Worm (Caenorhabditis elegans) whole organism, L2 larva: ENCODE data around the gene C09F12.2.

ENCODE experiments used
- C34F6.9 ChIP-seq: fragments of 150-350 bp; optimal IDR thresholded peaks from 2 replicates; lab custom pipeline; 2014; ENCODE audit warnings: missing biosample characterization, missing genetic modification characterization
- F13H6.1 ChIP-seq: sonication (generic microtip); optimal IDR thresholded peaks from 2 replicates; lab custom pipeline; 2016; ENCODE audit warnings: missing genetic modification characterization, missing compliant biosample characterization
- Y55F3AM.14 ChIP-seq: fragments of 200-800 bp; sonication (Bioruptor generic); optimal IDR thresholded peaks from 2 replicates; lab custom pipeline; 2018; ENCODE audit warnings: mild to moderate bottlenecking, missing genetic modification characterization, missing compliant biosample characterization
- ZK546.5 ChIP-seq: sonication (generic microtip); optimal IDR thresholded peaks from 2 replicates; lab custom pipeline; 2017; ENCODE audit warnings: missing biosample characterization, missing genetic modification characterization
- alr-1 ChIP-seq: fragments of 150-350 bp; optimal IDR thresholded peaks from 2 replicates; lab custom pipeline; 2014; ENCODE audit warnings: missing biosample characterization, missing genetic modification characterization
- aly-2 ChIP-seq: fragments of 150-350 bp; optimal IDR thresholded peaks from 2 replicates; lab custom pipeline; 2014; ENCODE audit warnings: missing biosample characterization, missing genetic modification characterization
- ama-1 ChIP-seq: fragments of 150-350 bp; optimal IDR thresholded peaks from 2 replicates; lab custom pipeline; 2018; ENCODE audit warnings: inconsistent platforms
- blmp-1 ChIP-seq: sonication (generic microtip); optimal IDR thresholded peaks from 2 replicates; lab custom pipeline; 2017; ENCODE audit warnings: missing genetic modification characterization, mild to moderate bottlenecking, missing compliant biosample characterization, antibody characterized with exemption, moderate library complexity; ENCODE audit not compliant: insufficient read depth
- ceh-16 ChIP-seq: fragments of 150-350 bp; optimal IDR thresholded peaks from 2 replicates; lab custom pipeline; 2014; ENCODE audit warnings: missing biosample characterization, missing genetic modification characterization
- crh-2 ChIP-seq: sonication (generic microtip); optimal IDR thresholded peaks from 2 replicates; lab custom pipeline; 2017; ENCODE audit warnings: missing biosample characterization, missing genetic modification characterization
- dmd-4 ChIP-seq: sonication (generic microtip); optimal IDR thresholded peaks from 2 replicates; lab custom pipeline; 2017; ENCODE audit warnings: missing biosample characterization, missing genetic modification characterization
- egl-27 ChIP-seq: sonication (generic microtip); optimal IDR thresholded peaks from 3 replicates; lab custom pipeline; 2017; ENCODE audit warnings: missing biosample characterization, missing genetic modification reagents, missing genetic modification characterization
- elt-1 ChIP-seq: fragments of 150-350 bp; optimal IDR thresholded peaks from 2 replicates; lab custom pipeline; 2014; ENCODE audit warnings: missing biosample characterization, missing genetic modification characterization
- fos-1 ChIP-seq: fragments of 150-350 bp; optimal IDR thresholded peaks from 2 replicates; lab custom pipeline; 2014; ENCODE audit warnings: missing biosample characterization, missing genetic modification characterization
- gmeb-1 ChIP-seq: fragments of 150-350 bp; optimal IDR thresholded peaks from 2 replicates; lab custom pipeline; 2014; ENCODE audit warnings: missing biosample characterization, missing genetic modification characterization
- lin-11 ChIP-seq: fragments of 150-350 bp; sonication (generic microtip); optimal IDR thresholded peaks from 2 replicates; lab custom pipeline; 2014; ENCODE audit warnings: missing biosample characterization, missing genetic modification characterization, inconsistent platforms, mixed read lengths
- lin-39 ChIP-seq: fragments of 150-350 bp; optimal IDR thresholded peaks from 2 replicates; lab custom pipeline; 2014; ENCODE audit warnings: missing biosample characterization, missing genetic modification reagents, missing genetic modification characterization
- lsy-2 ChIP-seq, 2 experiments: fragments of 150-350 bp in 1 of 2; sonication (generic microtip) in 1 of 2; optimal IDR thresholded peaks; 2 replicates each; lab custom pipeline; 2014 to 2017; ENCODE audit warnings: missing biosample characterization in 2 of 2, missing genetic modification characterization in 2 of 2
- mbf-1 ChIP-seq: sonication (generic microtip); optimal IDR thresholded peaks from 2 replicates; lab custom pipeline; 2017; ENCODE audit warnings: missing biosample characterization, missing genetic modification characterization
- nhr-10 ChIP-seq: sonication (generic microtip); optimal IDR thresholded peaks from 2 replicates; lab custom pipeline; 2017; ENCODE audit warnings: missing biosample characterization, missing genetic modification characterization
- nhr-11 ChIP-seq: fragments of 150-350 bp; optimal IDR thresholded peaks from 2 replicates; lab custom pipeline; 2014; ENCODE audit warnings: missing biosample characterization, missing genetic modification characterization
- nhr-129 ChIP-seq: fragments of 150-350 bp; optimal IDR thresholded peaks from 2 replicates; lab custom pipeline; 2014; ENCODE audit warnings: missing biosample characterization, missing genetic modification characterization
- nhr-21 ChIP-seq: fragments of 150-350 bp; optimal IDR thresholded peaks from 2 replicates; lab custom pipeline; 2014; ENCODE audit warnings: missing biosample characterization, missing genetic modification characterization
- nhr-23 ChIP-seq: fragments of 150-350 bp; optimal IDR thresholded peaks from 2 replicates; lab custom pipeline; 2014; ENCODE audit warnings: missing biosample characterization, missing genetic modification reagents, missing genetic modification characterization
- nhr-237 ChIP-seq: fragments of 150-350 bp; optimal IDR thresholded peaks from 2 replicates; lab custom pipeline; 2014; ENCODE audit warnings: missing biosample characterization, missing genetic modification characterization
- nhr-25 ChIP-seq: fragments of 150-350 bp; sonication (generic microtip); optimal IDR thresholded peaks from 3 replicates; lab custom pipeline; 2014; ENCODE audit warnings: missing biosample characterization, missing genetic modification characterization
- nhr-6 ChIP-seq: fragments of 150-350 bp; optimal IDR thresholded peaks from 2 replicates; lab custom pipeline; 2014; ENCODE audit warnings: missing biosample characterization, missing genetic modification characterization
- nhr-77 ChIP-seq: fragments of 150-350 bp; optimal IDR thresholded peaks from 2 replicates; lab custom pipeline; 2014; ENCODE audit warnings: missing biosample characterization, missing genetic modification characterization
- peb-1 ChIP-seq: fragments of 150-350 bp; optimal IDR thresholded peaks from 2 replicates; lab custom pipeline; 2014; ENCODE audit warnings: missing biosample characterization, missing genetic modification characterization
- skn-1 ChIP-seq: sonication (generic microtip); optimal IDR thresholded peaks from 2 replicates; lab custom pipeline; 2017; ENCODE audit warnings: missing biosample characterization, missing genetic modification characterization
- sma-3 ChIP-seq: sonication (generic microtip); optimal IDR thresholded peaks from 2 replicates; lab custom pipeline; 2016; ENCODE audit warnings: missing genetic modification reagents, missing genetic modification characterization, missing compliant biosample characterization
- sma-9 ChIP-seq, 2 experiments: fragments of 150-350 bp in 1 of 2; sonication (generic microtip) in 1 of 2; optimal IDR thresholded peaks; 2 replicates each; lab custom pipeline; 2014 to 2016; ENCODE audit warnings: missing genetic modification characterization in 2 of 2, mild to moderate bottlenecking in 1 of 2, missing biosample characterization in 1 of 2, missing compliant biosample characterization in 1 of 2, missing genetic modification reagents in 1 of 2, moderate library complexity in 1 of 2
- unc-39 ChIP-seq: fragments of 150-350 bp; optimal IDR thresholded peaks from 2 replicates; lab custom pipeline; 2014; ENCODE audit warnings: missing biosample characterization, missing genetic modification characterization
- unc-55 ChIP-seq: fragments of 150-350 bp; sonication (generic microtip); optimal IDR thresholded peaks from 3 replicates; lab custom pipeline; 2014; ENCODE audit warnings: missing biosample characterization, missing genetic modification reagents, missing genetic modification characterization
- unc-62 ChIP-seq: fragments of 150-350 bp; optimal IDR thresholded peaks from 2 replicates; lab custom pipeline; 2014; ENCODE audit warnings: missing biosample characterization, missing genetic modification reagents, missing genetic modification characterization
- zag-1 ChIP-seq: fragments of 150-350 bp; optimal IDR thresholded peaks from 2 replicates; lab custom pipeline; 2014; ENCODE audit warnings: missing biosample characterization, missing genetic modification characterization
- ztf-4 ChIP-seq: fragments of 150-350 bp; optimal IDR thresholded peaks from 2 replicates; lab custom pipeline; 2014; ENCODE audit warnings: missing biosample characterization, missing genetic modification characterization

C09F12.2 gene

ce11 chrX:11031047-11031695, 22.5 kb upstream of the C09F12.2 start (continued):
- TF ChIP-seq crh-2 (tag; lab: Kevin White, UChicago) (peak; percentile 80), lsy-2 (tag; optimal IDR thresholded peaks at IDR 0.05; lab: Kevin White, UChicago) (peak; percentile 67 to 82), aly-2 (no peak), peb-1 (tag; lab: Kevin White, UChicago) (peak; percentile 37), ZK546.5 (tag; lab: Kevin White, UChicago) (peak; percentile 37), ztf-4 (tag; lab: Kevin White, UChicago) (peak; percentile 73), lin-11 (tag; lab: Kevin White, UChicago) (peak; percentile 31), lin-39 (tag; lab: Kevin White, UChicago) (peak; percentile 30)

- TF ChIP-seq ZK546.5 (tag; lab: Kevin White, UChicago): no peak
- no peak for TF ChIP-seq blmp-1 (tag; lab: Kevin White, UChicago)
- no peak for TF ChIP-seq sma-9 (GFP tag; optimal IDR thresholded peaks at IDR 0.05; lab: Kevin White, UChicago)
- no peak for TF ChIP-seq sma-9 (tag; optimal IDR thresholded peaks at IDR 0.05; lab: Kevin White, UChicago)
- TF ChIP-seq alr-1 (tag; lab: Kevin White, UChicago): no peak
- no peak for TF ChIP-seq dmd-4 (tag; lab: Kevin White, UChicago)
- TF ChIP-seq nhr-25: no peak
- TF ChIP-seq nhr-77 (tag; lab: Kevin White, UChicago): no peak
- no peak for TF ChIP-seq zag-1 (tag; lab: Kevin White, UChicago)
- no peak for TF ChIP-seq F13H6.1 (tag; lab: Kevin White, UChicago)
- TF ChIP-seq nhr-11: no peak
- no peak for TF ChIP-seq lin-39 (tag; lab: Kevin White, UChicago)
- TF ChIP-seq nhr-237 (tag; lab: Kevin White, UChicago): no peak
- no peak for TF ChIP-seq nhr-23
- no peak for TF ChIP-seq sma-3
- no peak for TF ChIP-seq peb-1 (tag; lab: Kevin White, UChicago)
- TF ChIP-seq nhr-21: no peak
- no peak for TF ChIP-seq ceh-16 (tag; lab: Kevin White, UChicago)
- TF ChIP-seq elt-1 (tag; lab: Kevin White, UChicago): no peak
Observed at ce11 chrX:11031869-11032268, 21.8 kb upstream of the C09F12.2 start.

ce11 chrX:11032412-11032811, 21.3 kb upstream of the C09F12.2 start:
- TF ChIP-seq unc-62 (no peak), crh-2 (tag; lab: Kevin White, UChicago) (no peak), nhr-21 (no peak), elt-1 (tag; lab: Kevin White, UChicago) (no peak), peb-1 (tag; lab: Kevin White, UChicago) (no peak), mbf-1 (tag; lab: Kevin White, UChicago) (no peak), ceh-16 (tag; lab: Kevin White, UChicago) (no peak), sma-3 (no peak), nhr-10 (tag; lab: Kevin White, UChicago) (no peak), nhr-129 (tag; lab: Kevin White, UChicago) (no peak), nhr-77 (tag; lab: Kevin White, UChicago) (no peak), nhr-11 (no peak), lin-39 (tag; lab: Kevin White, UChicago) (no peak), skn-1 (no peak)

- TF ChIP-seq nhr-23 (no peak), blmp-1 (tag; lab: Kevin White, UChicago) (peak; percentile 63), ceh-16 (tag; lab: Kevin White, UChicago) (peak; percentile 64), crh-2 (tag; lab: Kevin White, UChicago) (no peak), nhr-25 (peak; percentile 12), Y55F3AM.14 (GFP tag; lab: Kevin White, UChicago) (no peak)
Observed at ce11 chrX:11033128-11033951, 20.4 kb upstream of the C09F12.2 start.

ce11 chrX:11033952-11034287, 19.8 kb upstream of the C09F12.2 start:
- TF ChIP-seq nhr-6: no peak
- TF ChIP-seq unc-39 (tag; lab: Kevin White, UChicago): no peak
- no peak for TF ChIP-seq ama-1 (lab: Kevin White, UChicago)
- no peak for TF ChIP-seq fos-1 (tag; lab: Kevin White, UChicago)
- no peak for TF ChIP-seq gmeb-1 (tag; lab: Kevin White, UChicago)
- TF ChIP-seq C34F6.9 (tag; lab: Kevin White, UChicago): no peak
- TF ChIP-seq nhr-237 (tag; lab: Kevin White, UChicago): no peak
- TF ChIP-seq ZK546.5 (tag; lab: Kevin White, UChicago): no peak
- TF ChIP-seq sma-3: no peak
- TF ChIP-seq crh-2 (tag; lab: Kevin White, UChicago): no peak
- no peak for TF ChIP-seq unc-55 (GFP tag; lab: Kevin White, UChicago)
- no peak for TF ChIP-seq elt-1 (tag; lab: Kevin White, UChicago)
- no peak for TF ChIP-seq ceh-16 (tag; lab: Kevin White, UChicago)
- no peak for TF ChIP-seq nhr-25
- no peak for TF ChIP-seq egl-27 (tag; lab: Kevin White, UChicago)
